Worm (Caenorhabditis elegans) whole organism, young adult: ENCODE data around the gene H34I24.1.

ENCODE experiments used
- B0336.3 ChIP-seq: fragments of 200-800 bp; sonication (Bioruptor generic); IDR thresholded peaks from 2 replicates; pipeline ENCODE4 v1.3.6; 2022; ENCODE audit warnings: missing genetic modification characterization, missing compliant biosample characterization
- F10E7.11 ChIP-seq: sonication (generic microtip); optimal IDR thresholded peaks from 2 replicates; lab custom pipeline; 2017; ENCODE audit warnings: mild to moderate bottlenecking, missing genetic modification characterization, moderate library complexity, missing compliant biosample characterization
- F22D6.2 ChIP-seq: sonication (generic microtip); optimal IDR thresholded peaks from 2 replicates; lab custom pipeline; 2016; ENCODE audit warnings: mild to moderate bottlenecking, missing genetic modification characterization, missing compliant biosample characterization
- F23B12.7 ChIP-seq: sonication (generic microtip); optimal IDR thresholded peaks from 2 replicates; lab custom pipeline; 2017; ENCODE audit warnings: missing genetic modification characterization, mild to moderate bottlenecking, missing compliant biosample characterization, antibody characterized with exemption, moderate library complexity; ENCODE audit not compliant: insufficient read depth
- F39B2.1 ChIP-seq: fragments of 200-800 bp; sonication (Bioruptor generic); IDR thresholded peaks from 2 replicates; pipeline ENCODE4 v1.3.6; 2022; ENCODE audit warnings: missing genetic modification reagents, missing genetic modification characterization, missing compliant biosample characterization
- K12H6.12 ChIP-seq: fragments of 200-800 bp; sonication (Bioruptor generic); optimal IDR thresholded peaks from 2 replicates; lab custom pipeline; 2018; ENCODE audit warnings: mild to moderate bottlenecking, missing genetic modification characterization, missing compliant biosample characterization
- Y53F4B.3 ChIP-seq: fragments of 200-800 bp; sonication (Bioruptor generic); IDR thresholded peaks from 2 replicates; pipeline ENCODE4 v1.3.6; 2022; ENCODE audit warnings: missing genetic modification reagents, missing genetic modification characterization, missing compliant biosample characterization
- Y67H2A.10 ChIP-seq: fragments of 200-800 bp; sonication (Bioruptor generic); conservative IDR thresholded peaks from 2 replicates; pipeline ENCODE4 v1.3.6; 2022; ENCODE audit warnings: missing genetic modification reagents, missing genetic modification characterization, missing compliant biosample characterization
- Y79H2A.3 ChIP-seq: fragments of 200-800 bp; sonication (Bioruptor generic); conservative IDR thresholded peaks from 2 replicates; pipeline ENCODE4 v1.3.6; 2022; ENCODE audit warnings: missing genetic modification reagents, missing genetic modification characterization, missing compliant biosample characterization
- akir-1 ChIP-seq: fragments of 200-800 bp; sonication (Bioruptor generic); optimal IDR thresholded peaks from 2 replicates; lab custom pipeline; 2018; ENCODE audit warnings: mild to moderate bottlenecking, missing genetic modification characterization, moderate library complexity, missing compliant biosample characterization
- attf-3 ChIP-seq: fragments of 200-800 bp; sonication (Bioruptor generic); conservative IDR thresholded peaks from 2 replicates; pipeline ENCODE4 v1.3.6; 2022; ENCODE audit warnings: missing genetic modification reagents, missing genetic modification characterization, missing compliant biosample characterization
- attf-6 ChIP-seq: fragments of 200-800 bp; sonication (Bioruptor generic); IDR thresholded peaks from 2 replicates; pipeline ENCODE4 v1.3.6; 2022; ENCODE audit warnings: missing genetic modification reagents, missing genetic modification characterization, missing compliant biosample characterization
- ccch-3 ChIP-seq: fragments of 200-800 bp; sonication (Bioruptor generic); optimal IDR thresholded peaks from 2 replicates; lab custom pipeline; 2018; ENCODE audit warnings: mild to moderate bottlenecking, missing genetic modification characterization, missing compliant biosample characterization
- cebp-2 ChIP-seq: fragments of 200-800 bp; sonication (Bioruptor generic); IDR thresholded peaks from 2 replicates; pipeline ENCODE4 v1.3.6; 2022; ENCODE audit warnings: missing genetic modification characterization, missing compliant biosample characterization
- egl-18 ChIP-seq: fragments of 200-800 bp; sonication (Bioruptor generic); IDR thresholded peaks from 2 replicates; pipeline ENCODE4 v1.3.6; 2022; ENCODE audit warnings: missing genetic modification reagents, missing genetic modification characterization, missing compliant biosample characterization
- ets-4 ChIP-seq: fragments of 200-800 bp; sonication (Bioruptor generic); optimal IDR thresholded peaks from 2 replicates; lab custom pipeline; 2018; ENCODE audit warnings: mild to moderate bottlenecking, missing genetic modification characterization, missing compliant biosample characterization
- gei-17 ChIP-seq: fragments of 200-800 bp; sonication (Bioruptor generic); optimal IDR thresholded peaks from 2 replicates; lab custom pipeline; 2018; ENCODE audit warnings: mild to moderate bottlenecking, missing genetic modification characterization, missing compliant biosample characterization
- hlh-12 ChIP-seq: sonication (generic microtip); optimal IDR thresholded peaks from 2 replicates; lab custom pipeline; 2016; ENCODE audit warnings: missing genetic modification characterization, missing compliant biosample characterization
- hmg-1.2 ChIP-seq: fragments of 200-800 bp; sonication (Bioruptor generic); IDR thresholded peaks from 2 replicates; pipeline ENCODE4 v1.3.6; 2022; ENCODE audit warnings: missing genetic modification reagents, missing genetic modification characterization, missing compliant biosample characterization
- hsf-1 ChIP-seq: fragments of 200-800 bp; sonication (Bioruptor generic); IDR thresholded peaks from 2 replicates; pipeline ENCODE4 v1.3.6; 2022; ENCODE audit warnings: missing genetic modification reagents, missing genetic modification characterization, missing compliant biosample characterization
- lag-1 ChIP-seq: fragments of 200-800 bp; sonication (Bioruptor generic); IDR thresholded peaks from 2 replicates; pipeline ENCODE4 v1.3.6; 2022; ENCODE audit warnings: missing genetic modification reagents, missing genetic modification characterization, missing compliant biosample characterization
- let-607 ChIP-seq, 2 experiments: fragments of 200-800 bp in 1 of 2; sonication (Bioruptor generic) in 1 of 2; sonication (generic microtip) in 1 of 2; optimal IDR thresholded peaks; 2 replicates each; lab custom pipeline; 2016 to 2018; ENCODE audit warnings: mild to moderate bottlenecking in 2 of 2, missing compliant biosample characterization in 2 of 2, missing genetic modification characterization in 2 of 2, moderate library complexity in 2 of 2, missing genotype in 1 of 2
- lin-26 ChIP-seq: fragments of 200-800 bp; sonication (Bioruptor generic); IDR thresholded peaks from 2 replicates; pipeline ENCODE4 v1.3.6; 2022; ENCODE audit warnings: missing genetic modification reagents, missing genetic modification characterization, missing compliant biosample characterization
- lir-1 ChIP-seq: fragments of 200-800 bp; sonication (Bioruptor generic); conservative IDR thresholded peaks from 2 replicates; pipeline ENCODE4 v1.3.6; 2022; ENCODE audit warnings: missing genetic modification reagents, missing genetic modification characterization, missing compliant biosample characterization
- madf-6 ChIP-seq: fragments of 200-800 bp; sonication (Bioruptor generic); IDR thresholded peaks from 2 replicates; pipeline ENCODE4 v1.3.6; 2022; ENCODE audit warnings: missing genetic modification reagents, missing genetic modification characterization, missing compliant biosample characterization
- madf-8 ChIP-seq: fragments of 200-800 bp; sonication (Bioruptor generic); conservative IDR thresholded peaks from 2 replicates; pipeline ENCODE4 v1.3.6; 2022; ENCODE audit warnings: missing genetic modification reagents, missing genetic modification characterization, missing compliant biosample characterization
- mes-4 ChIP-seq: sonication (generic microtip); optimal IDR thresholded peaks from 2 replicates; lab custom pipeline; 2016; ENCODE audit warnings: missing genotype, missing genetic modification characterization, missing compliant biosample characterization
- nfya-1 ChIP-seq: sonication (generic microtip); optimal IDR thresholded peaks from 2 replicates; lab custom pipeline; 2017; ENCODE audit warnings: antibody characterized with exemption, missing compliant biosample characterization, missing genetic modification characterization, borderline replicate concordance; ENCODE audit not compliant: insufficient read depth
- nfya-2 ChIP-seq: fragments of 200-800 bp; sonication (Bioruptor generic); IDR thresholded peaks from 2 replicates; pipeline ENCODE4 v1.3.6; 2022; ENCODE audit warnings: missing genetic modification reagents, missing genetic modification characterization, missing compliant biosample characterization
- nfyb-1 ChIP-seq: fragments of 200-800 bp; sonication (Bioruptor generic); IDR thresholded peaks from 2 replicates; pipeline ENCODE4 v1.3.6; 2022; ENCODE audit warnings: missing genetic modification reagents, missing genetic modification characterization, missing compliant biosample characterization
- nhr-120 ChIP-seq: fragments of 200-800 bp; sonication (Bioruptor generic); IDR thresholded peaks from 2 replicates; pipeline ENCODE4 v1.3.6; 2022; ENCODE audit warnings: missing genetic modification characterization, missing compliant biosample characterization
- nhr-80 ChIP-seq: sonication (generic microtip); optimal IDR thresholded peaks from 2 replicates; lab custom pipeline; 2016; ENCODE audit warnings: missing genetic modification characterization, missing compliant biosample characterization
- nhr-90 ChIP-seq: sonication (generic microtip); optimal IDR thresholded peaks from 2 replicates; lab custom pipeline; 2016; ENCODE audit warnings: missing genotype, mild to moderate bottlenecking, missing genetic modification characterization, missing compliant biosample characterization
- pha-4 ChIP-seq: fragments of 150-350 bp; sonication (generic microtip); optimal IDR thresholded peaks from 2 replicates; lab custom pipeline; 2014; ENCODE audit warnings: missing biosample characterization, missing genetic modification reagents, missing genetic modification characterization
- rcor-1 ChIP-seq: fragments of 200-800 bp; sonication (Bioruptor generic); IDR thresholded peaks from 2 replicates; pipeline ENCODE4 v1.3.6; 2022; ENCODE audit warnings: missing genetic modification reagents, missing genetic modification characterization, missing compliant biosample characterization
- rec-8 ChIP-seq, 2 experiments: sonication (generic microtip); optimal IDR thresholded peaks; 2 replicates each; lab custom pipeline; 2016; ENCODE audit warnings: mild to moderate bottlenecking in 2 of 2, missing genetic modification characterization in 2 of 2, missing genetic modification reagents in 2 of 2, missing genotype in 2 of 2, missing biosample characterization in 1 of 2, missing compliant biosample characterization in 1 of 2, moderate library complexity in 1 of 2
- sdz-38 ChIP-seq: sonication (generic microtip); optimal IDR thresholded peaks from 2 replicates; lab custom pipeline; 2016; ENCODE audit warnings: missing genotype, missing genetic modification characterization, missing compliant biosample characterization
- snpc-1.3 ChIP-seq: sonication (generic microtip); optimal IDR thresholded peaks from 2 replicates; lab custom pipeline; 2017; ENCODE audit warnings: missing genetic modification characterization, mild to moderate bottlenecking, missing compliant biosample characterization, antibody characterized with exemption, moderate library complexity, missing genotype, missing genetic modification reagents; ENCODE audit not compliant: insufficient read depth
- sptf-2 ChIP-seq: fragments of 200-800 bp; sonication (Bioruptor generic); optimal IDR thresholded peaks from 2 replicates; lab custom pipeline; 2018; ENCODE audit warnings: mild to moderate bottlenecking, missing genetic modification characterization, missing compliant biosample characterization
- tbp1 ChIP-seq: fragments of 200-800 bp; sonication (Bioruptor generic); optimal IDR thresholded peaks from 2 replicates; lab custom pipeline; 2018; ENCODE audit warnings: mild to moderate bottlenecking, missing genetic modification characterization, missing compliant biosample characterization
- ztf-18 ChIP-seq: sonication (generic microtip); optimal IDR thresholded peaks from 2 replicates; lab custom pipeline; 2016; ENCODE audit warnings: missing genotype, mild to moderate bottlenecking, missing genetic modification characterization, missing compliant biosample characterization
- ztf-28 ChIP-seq: fragments of 200-800 bp; sonication (Bioruptor generic); IDR thresholded peaks from 2 replicates; pipeline ENCODE4 v1.3.6; 2022; ENCODE audit warnings: missing genetic modification reagents, missing genetic modification characterization, missing compliant biosample characterization

Gene H34I24.1

DNA sequence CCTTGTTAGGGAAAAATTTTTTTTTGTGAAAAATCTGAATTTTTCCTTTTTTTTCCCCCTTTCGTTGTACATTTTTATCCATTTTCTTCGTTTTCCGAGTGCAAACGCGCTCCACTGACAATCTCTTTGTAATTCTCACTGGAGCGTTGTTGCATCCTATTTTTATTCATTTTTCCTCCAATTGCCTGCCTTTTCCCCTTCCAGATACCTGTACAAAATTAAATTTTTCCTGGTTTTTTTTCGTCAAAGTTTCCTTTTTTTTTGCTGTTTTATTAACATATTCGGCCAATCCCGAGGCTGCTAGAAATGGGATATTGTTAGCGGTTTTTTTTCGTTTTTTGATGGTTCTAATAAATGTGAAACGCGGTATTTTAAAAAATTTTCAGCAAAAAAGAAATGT lies 35.4 kb upstream of the H34I24.1 start (continued):
- TF ChIP-seq F10E7.11 (tag; lab: Kevin White, UChicago) (peak; percentile 67), Y53F4B.3 (no peak), F23B12.7 (tag; lab: Kevin White, UChicago) (no peak), ccch-3 (GFP tag; lab: Kevin White, UChicago) (no peak), madf-8 (GFP tag; lab: Robert Waterston, UW) (no peak), ztf-18 (no peak), sptf-2 (no peak), nhr-80 (tag; lab: Kevin White, UChicago) (no peak), nhr-90 (tag; lab: Kevin White, UChicago) (no peak), F22D6.2 (no peak), attf-3 (GFP tag; lab: Robert Waterston, UW) (no peak), rcor-1 (GFP tag; lab: Robert Waterston, UW) (no peak), nfyb-1 (GFP tag; lab: Robert Waterston, UW) (peak; percentile 24; the same call in 1 of the 2 replicates), mes-4 (tag; lab: Kevin White, UChicago) (peak; percentile 48), hlh-12 (tag; lab: Kevin White, UChicago) (no peak), nhr-120 (GFP tag; lab: Robert Waterston, UW) (no peak), sdz-38 (no peak), K12H6.12 (tag; lab: Kevin White, UChicago) (no peak), attf-6 (GFP tag; lab: Robert Waterston, UW) (0 out of 2 replicates have a peak, but pooled peaks have one; percentile 13), ztf-28 (no peak), lin-26 (GFP tag; lab: Robert Waterston, UW) (no peak), egl-18 (GFP tag; lab: Robert Waterston, UW) (no peak), B0336.3 (GFP tag; lab: Robert Waterston, UW) (peak; percentile 67; the same call in 1 of the 2 replicates), hmg-1.2 (GFP tag; lab: Robert Waterston, UW) (no peak), tbp1 (GFP tag; lab: Kevin White, UChicago) (no peak), rec-8 (tag; optimal IDR thresholded peaks at IDR 0.05; lab: Kevin White, UChicago) (peak in 1 of 2 experiments; percentile 15), nfya-2 (no peak), akir-1 (GFP tag; lab: Kevin White, UChicago) (no peak), nfya-1 (tag; lab: Kevin White, UChicago) (no peak), hsf-1 (GFP tag; lab: Robert Waterston, UW) (0 out of 2 replicates have a peak, but pooled peaks have one; percentile 34), F39B2.1 (GFP tag; lab: Robert Waterston, UW) (no peak), cebp-2 (GFP tag; lab: Robert Waterston, UW) (no peak), madf-6 (GFP tag; lab: Robert Waterston, UW) (peak; percentile 38), let-607 (tag; optimal IDR thresholded peaks at IDR 0.05; lab: Kevin White, UChicago) (no peak), gei-17 (GFP tag; lab: Kevin White, UChicago) (no peak), Y67H2A.10 (no peak), Y79H2A.3 (GFP tag; lab: Robert Waterston, UW) (no peak), snpc-1.3 (tag; lab: Kevin White, UChicago) (no peak), pha-4 (tag; lab: Kevin White, UChicago) (no peak), ets-4 (GFP tag; lab: Kevin White, UChicago) (no peak), lir-1 (GFP tag; lab: Robert Waterston, UW) (no peak), lag-1 (no peak)
